Worm (Caenorhabditis elegans) whole organism, L1 larva: ENCODE data around the gene fbxa-144.

Experiments
- C16A3.4 ChIP-seq: fragments of 150-350 bp; optimal IDR thresholded peaks from 2 replicates; lab custom pipeline; 2014; ENCODE audit warnings: missing biosample characterization, missing genetic modification characterization
- aly-2 ChIP-seq: fragments of 150-350 bp; optimal IDR thresholded peaks from 2 replicates; lab custom pipeline; 2014; ENCODE audit warnings: missing biosample characterization, missing genetic modification characterization
- ama-1 ChIP-seq: fragments of 150-350 bp; optimal IDR thresholded peaks from 2 replicates; lab custom pipeline; 2014
- ceh-8 ChIP-seq: fragments of 200-800 bp; sonication (Bioruptor generic); optimal IDR thresholded peaks from 2 replicates; lab custom pipeline; 2018; ENCODE audit warnings: mild to moderate bottlenecking, missing genetic modification characterization, moderate library complexity, missing compliant biosample characterization
- ceh-82 ChIP-seq, 3 experiments: fragments of 150-350 bp in 1 of 3; sonication (generic microtip) in 2 of 3; optimal IDR thresholded peaks; 2 replicates each; lab custom pipeline; 2014 to 2017; ENCODE audit warnings: missing biosample characterization in 3 of 3, missing genetic modification characterization in 3 of 3
- ceh-90 ChIP-seq: sonication (generic microtip); optimal IDR thresholded peaks from 2 replicates; lab custom pipeline; 2016; ENCODE audit warnings: missing genetic modification characterization, missing compliant biosample characterization
- dpl-1 ChIP-seq, 3 experiments: fragments of 150-350 bp in 2 of 3; sonication (generic microtip) in 1 of 3; optimal IDR thresholded peaks; 2 replicates each; lab custom pipeline; 2014 to 2017; ENCODE audit warnings: missing biosample characterization in 3 of 3, missing genetic modification characterization in 3 of 3, missing genetic modification reagents in 3 of 3
- efl-1 ChIP-seq, 4 experiments: fragments of 150-350 bp; optimal IDR thresholded peaks in 3 of 4; peaks in 1 of 4; 1 replicate in 1 of 4; 2 replicates in 3 of 4; lab custom pipeline; 2014; ENCODE audit warnings: missing biosample characterization in 2 of 4, missing genetic modification characterization in 2 of 4, missing genetic modification reagents in 2 of 4
- egl-27 ChIP-seq, 2 experiments: fragments of 150-350 bp in 1 of 2; sonication (generic microtip); optimal IDR thresholded peaks; 3 replicates each; lab custom pipeline; 2017 to 2018; ENCODE audit warnings: missing biosample characterization in 2 of 2, missing genetic modification characterization in 2 of 2, missing genetic modification reagents in 2 of 2
- ets-5 ChIP-seq: fragments of 200-800 bp; sonication (Bioruptor generic); IDR thresholded peaks from 2 replicates; pipeline ENCODE4 v1.3.6; 2022; ENCODE audit warnings: missing genetic modification characterization, missing compliant biosample characterization
- fkh-4 ChIP-seq: sonication (generic microtip); optimal IDR thresholded peaks from 2 replicates; lab custom pipeline; 2016; ENCODE audit warnings: missing compliant biosample characterization, missing genetic modification characterization, borderline replicate concordance
- fkh-8 ChIP-seq: sonication (generic microtip); optimal IDR thresholded peaks from 2 replicates; lab custom pipeline; 2016; ENCODE audit warnings: mild to moderate bottlenecking, missing genetic modification characterization, missing compliant biosample characterization
- hlh-17 ChIP-seq: fragments of 200-800 bp; sonication (Bioruptor generic); optimal IDR thresholded peaks from 2 replicates; lab custom pipeline; 2018; ENCODE audit warnings: missing genetic modification characterization, mild to moderate bottlenecking, missing compliant biosample characterization, moderate library complexity, borderline replicate concordance
- hlh-4 ChIP-seq: sonication (generic microtip); optimal IDR thresholded peaks from 2 replicates; lab custom pipeline; 2016; ENCODE audit warnings: mild to moderate bottlenecking, missing genetic modification characterization, missing compliant biosample characterization
- irx-1 ChIP-seq: sonication (generic microtip); optimal IDR thresholded peaks from 2 replicates; lab custom pipeline; 2016; ENCODE audit warnings: missing genetic modification characterization, missing compliant biosample characterization
- jun-1 ChIP-seq: fragments of 150-350 bp; optimal IDR thresholded peaks from 2 replicates; lab custom pipeline; 2014; ENCODE audit warnings: missing biosample characterization, missing genetic modification reagents, missing genetic modification characterization
- lin-13 ChIP-seq: fragments of 150-350 bp; optimal IDR thresholded peaks from 2 replicates; lab custom pipeline; 2014; ENCODE audit warnings: missing biosample characterization, missing genetic modification reagents, missing genetic modification characterization
- lin-35 ChIP-seq, 2 experiments: fragments of 150-350 bp; optimal IDR thresholded peaks; 2 replicates each; lab custom pipeline; 2014; ENCODE audit warnings: missing biosample characterization in 2 of 2, missing genetic modification characterization in 2 of 2, missing genetic modification reagents in 2 of 2
- mef-2 ChIP-seq: fragments of 150-350 bp; optimal IDR thresholded peaks from 2 replicates; lab custom pipeline; 2014; ENCODE audit warnings: missing biosample characterization, missing genetic modification characterization
- mep-1 ChIP-seq: fragments of 150-350 bp; optimal IDR thresholded peaks from 2 replicates; lab custom pipeline; 2014; ENCODE audit warnings: missing biosample characterization, missing genetic modification characterization
- nhr-28 ChIP-seq: fragments of 150-350 bp; optimal IDR thresholded peaks from 2 replicates; lab custom pipeline; 2014; ENCODE audit warnings: missing biosample characterization, missing genetic modification characterization
- nhr-47 ChIP-seq: sonication (generic microtip); optimal IDR thresholded peaks from 2 replicates; lab custom pipeline; 2016; ENCODE audit warnings: mild to moderate bottlenecking, missing genetic modification characterization, moderate library complexity, missing compliant biosample characterization
- nhr-77 ChIP-seq: fragments of 150-350 bp; optimal IDR thresholded peaks from 2 replicates; lab custom pipeline; 2014; ENCODE audit warnings: missing biosample characterization, missing genetic modification characterization
- nhr-85 ChIP-seq: sonication (generic microtip); peaks from one replicate; lab custom pipeline; 2016; ENCODE audit warnings: missing genetic modification characterization, inconsistent platforms, missing compliant biosample characterization
- nhr-90 ChIP-seq: sonication (generic microtip); optimal IDR thresholded peaks from 2 replicates; lab custom pipeline; 2016; ENCODE audit warnings: mild to moderate bottlenecking, missing genetic modification characterization, missing compliant biosample characterization; ENCODE audit not compliant: poor library complexity
- pag-3 ChIP-seq: sonication (generic microtip); optimal IDR thresholded peaks from 2 replicates; lab custom pipeline; 2017; ENCODE audit warnings: missing genetic modification characterization, mild to moderate bottlenecking, missing compliant biosample characterization, antibody characterized with exemption, borderline replicate concordance; ENCODE audit not compliant: insufficient read depth
- pax-3 ChIP-seq: fragments of 200-800 bp; sonication (Bioruptor generic); optimal IDR thresholded peaks from 2 replicates; lab custom pipeline; 2018; ENCODE audit warnings: mild to moderate bottlenecking, missing genetic modification characterization, moderate library complexity, missing compliant biosample characterization
- rnt-1 ChIP-seq: sonication (generic microtip); optimal IDR thresholded peaks from 2 replicates; lab custom pipeline; 2016; ENCODE audit warnings: mild to moderate bottlenecking, missing genetic modification characterization, moderate library complexity, missing compliant biosample characterization
- sptf-1 ChIP-seq: fragments of 150-350 bp; optimal IDR thresholded peaks from 2 replicates; lab custom pipeline; 2014; ENCODE audit warnings: missing biosample characterization, missing genetic modification characterization
- sup-37 ChIP-seq: fragments of 200-800 bp; sonication (Bioruptor generic); optimal IDR thresholded peaks from 2 replicates; lab custom pipeline; 2018; ENCODE audit warnings: mild to moderate bottlenecking, missing genetic modification characterization, missing compliant biosample characterization
- tlp-1 ChIP-seq: fragments of 150-350 bp; optimal IDR thresholded peaks from 2 replicates; lab custom pipeline; 2014; ENCODE audit warnings: missing biosample characterization, missing genetic modification characterization
- unc-30 ChIP-seq: sonication (generic microtip); optimal IDR thresholded peaks from 2 replicates; lab custom pipeline; 2017; ENCODE audit warnings: missing biosample characterization, missing genetic modification characterization
- unc-62 ChIP-seq: fragments of 150-350 bp; optimal IDR thresholded peaks from 2 replicates; lab custom pipeline; 2014; ENCODE audit warnings: missing biosample characterization, missing genetic modification reagents, missing genetic modification characterization
- xbp-1 ChIP-seq: sonication (generic microtip); optimal IDR thresholded peaks from 2 replicates; lab custom pipeline; 2016; ENCODE audit warnings: missing genetic modification characterization, missing compliant biosample characterization
- ztf-11 ChIP-seq, 2 experiments: sonication (generic microtip); optimal IDR thresholded peaks; 2 replicates each; lab custom pipeline; 2016 to 2017; ENCODE audit warnings: missing genetic modification characterization in 2 of 2, missing biosample characterization in 1 of 2, missing compliant biosample characterization in 1 of 2

Gene fbxa-144

ce11 chrV:16155111-16155510 lies 22.5 kb upstream of the fbxa-144 start, which contains the start of gene str-97:
Gene str-97 (minus strand): TSS chrV:16155211.
- TF ChIP-seq xbp-1 (tag; lab: Kevin White, UChicago), result no peak
- no peak for TF ChIP-seq nhr-28 (tag; lab: Kevin White, UChicago)
- no peak for TF ChIP-seq mef-2 (tag; lab: Kevin White, UChicago)
- no peak for TF ChIP-seq aly-2 (tag; lab: Kevin White, UChicago)
- no peak for TF ChIP-seq lin-13 (GFP tag; lab: Kevin White, UChicago)
- no peak for TF ChIP-seq pag-3 (tag; lab: Kevin White, UChicago)
- no peak for TF ChIP-seq irx-1 (tag; lab: Kevin White, UChicago)
- no peak for TF ChIP-seq nhr-90 (tag; lab: Kevin White, UChicago)
- TF ChIP-seq unc-62 (GFP tag; lab: Kevin White, UChicago), result no peak
- no peak for TF ChIP-seq ets-5 (GFP tag; lab: Robert Waterston, UW)
- TF ChIP-seq ceh-82 (tag; optimal IDR thresholded peaks at IDR 0.05; lab: Kevin White, UChicago), result no peak
- TF ChIP-seq C16A3.4 (tag; lab: Kevin White, UChicago), result no peak
- no peak for TF ChIP-seq hlh-4 (tag; lab: Kevin White, UChicago)
- no peak for TF ChIP-seq jun-1
- no peak for TF ChIP-seq sup-37
- no peak for TF ChIP-seq egl-27 (tag; optimal IDR thresholded peaks at IDR 0.05; lab: Kevin White, UChicago)

ce11 chrV:16153375-16153774 lies 20.8 kb upstream of the fbxa-144 start, which contains the start of gene str-254:
Gene str-254 (minus strand): TSS chrV:16153475.
- TF ChIP-seq nhr-77 (tag; lab: Kevin White, UChicago) (no peak), dpl-1 (GFP tag; optimal IDR thresholded peaks at IDR 0.05; lab: Kevin White, UChicago) (no peak), fkh-4 (tag; lab: Kevin White, UChicago) (no peak), pax-3 (no peak), ceh-82 (tag; optimal IDR thresholded peaks at IDR 0.05; lab: Kevin White, UChicago) (no peak), egl-27 (tag; optimal IDR thresholded peaks at IDR 0.05; lab: Kevin White, UChicago) (no peak), aly-2 (tag; lab: Kevin White, UChicago) (no peak), mef-2 (tag; lab: Kevin White, UChicago) (no peak), tlp-1 (tag; lab: Kevin White, UChicago) (no peak), irx-1 (tag; lab: Kevin White, UChicago) (no peak), sup-37 (no peak), xbp-1 (tag; lab: Kevin White, UChicago) (no peak), ceh-90 (no peak), mep-1 (tag; lab: Kevin White, UChicago) (no peak), ama-1 (lab: Kevin White, UChicago) (no peak), lin-35 (GFP tag; optimal IDR thresholded peaks at IDR 0.05; lab: Kevin White, UChicago) (no peak), nhr-47 (tag; lab: Kevin White, UChicago) (no peak), hlh-17 (GFP tag; lab: Kevin White, UChicago) (no peak)
- TF ChIP-seq, all 84 proteins: peak for 0

ce11 chrV:16148805-16149204 lies 16.2 kb upstream of the fbxa-144 start, which contains the start of gene F10A3.4:
Gene F10A3.4 (plus strand): TSS chrV:16149105.
- TF ChIP-seq sptf-1 (tag; lab: Kevin White, UChicago) (no peak), fkh-8 (no peak)

- TF ChIP-seq pax-3 (no peak), unc-30 (no peak), nhr-47 (tag; lab: Kevin White, UChicago) (no peak), hlh-4 (tag; lab: Kevin White, UChicago) (no peak), ceh-8 (GFP tag; lab: Kevin White, UChicago) (no peak), jun-1 (no peak), ztf-11 (tag; optimal IDR thresholded peaks at IDR 0.05; lab: Kevin White, UChicago) (no peak), rnt-1 (tag; lab: Kevin White, UChicago) (no peak), nhr-85 (no peak), efl-1 (optimal IDR thresholded peaks at IDR 0.05; lab: Kevin White, UChicago) (no peak), efl-1 (GFP tag; optimal IDR thresholded peaks at IDR 0.05 in 1 of 2; lab: Kevin White, UChicago) (no peak), nhr-28 (tag; lab: Kevin White, UChicago) (no peak)
- TF ChIP-seq, all 84 proteins: peak for 0
These were observed 12.4 kb upstream of the fbxa-144 start for ce11 chrV:16145009-16145408.
